Worm (Caenorhabditis elegans) whole organism, L1 larva: Measurements from ENCODE around the gene C23G10.5.

ENCODE experiments used
- C34B4.2 ChIP-seq: sonication (generic microtip); optimal IDR thresholded peaks from 2 replicates; lab custom pipeline; 2017; ENCODE audit warnings: mild to moderate bottlenecking, missing genetic modification characterization, missing compliant biosample characterization
- F16B12.6 ChIP-seq: fragments of 150-350 bp; optimal IDR thresholded peaks from 2 replicates; lab custom pipeline; 2014; ENCODE audit warnings: missing biosample characterization, missing genetic modification characterization
- aha-1 ChIP-seq: fragments of 150-350 bp; optimal IDR thresholded peaks from 2 replicates; lab custom pipeline; 2014; ENCODE audit warnings: missing biosample characterization, missing genetic modification characterization
- aly-2 ChIP-seq: fragments of 150-350 bp; optimal IDR thresholded peaks from 2 replicates; lab custom pipeline; 2014; ENCODE audit warnings: missing biosample characterization, missing genetic modification characterization
- ama-1 ChIP-seq: fragments of 150-350 bp; optimal IDR thresholded peaks from 2 replicates; lab custom pipeline; 2014
- ceh-63 ChIP-seq: fragments of 200-800 bp; sonication (Bioruptor generic); optimal IDR thresholded peaks from 2 replicates; lab custom pipeline; 2018; ENCODE audit warnings: mild to moderate bottlenecking, missing genetic modification characterization, missing compliant biosample characterization
- ceh-8 ChIP-seq: fragments of 200-800 bp; sonication (Bioruptor generic); optimal IDR thresholded peaks from 2 replicates; lab custom pipeline; 2018; ENCODE audit warnings: mild to moderate bottlenecking, missing genetic modification characterization, moderate library complexity, missing compliant biosample characterization
- ceh-88 ChIP-seq: fragments of 200-800 bp; sonication (Bioruptor generic); IDR thresholded peaks from 2 replicates; pipeline ENCODE4 v1.3.6; 2022; ENCODE audit warnings: missing genetic modification characterization, missing compliant biosample characterization
- ces-1 ChIP-seq: fragments of 150-350 bp; optimal IDR thresholded peaks from 2 replicates; lab custom pipeline; 2014; ENCODE audit warnings: missing biosample characterization, missing genetic modification reagents, missing genetic modification characterization
- dpl-1 ChIP-seq, 3 experiments: fragments of 150-350 bp in 2 of 3; sonication (generic microtip) in 1 of 3; optimal IDR thresholded peaks; 2 replicates each; lab custom pipeline; 2014 to 2017; ENCODE audit warnings: missing biosample characterization in 3 of 3, missing genetic modification characterization in 3 of 3, missing genetic modification reagents in 3 of 3
- egl-13 ChIP-seq: sonication (generic microtip); optimal IDR thresholded peaks from 2 replicates; lab custom pipeline; 2016; ENCODE audit warnings: missing genotype, missing genetic modification reagents, missing genetic modification characterization, missing compliant biosample characterization
- elt-2 ChIP-seq: sonication (generic microtip); optimal IDR thresholded peaks from 2 replicates; lab custom pipeline; 2016; ENCODE audit warnings: missing genetic modification characterization, mild to moderate bottlenecking, inconsistent platforms, missing compliant biosample characterization, missing genetic modification reagents
- fkh-10 ChIP-seq: sonication (generic microtip); optimal IDR thresholded peaks from 2 replicates; lab custom pipeline; 2017; ENCODE audit warnings: missing biosample characterization, missing genetic modification reagents, missing genetic modification characterization
- isw-1 ChIP-seq: fragments of 200-800 bp; sonication (Bioruptor generic); IDR thresholded peaks from 2 replicates; pipeline ENCODE4 v1.3.6; 2022; ENCODE audit warnings: missing genetic modification characterization, missing compliant biosample characterization
- lin-14 ChIP-seq: fragments of 200-800 bp; sonication (Bioruptor generic); optimal IDR thresholded peaks from 2 replicates; lab custom pipeline; 2018; ENCODE audit warnings: mild to moderate bottlenecking, missing genetic modification characterization, moderate library complexity, missing compliant biosample characterization
- mab-9 ChIP-seq: fragments of 200-800 bp; sonication (Bioruptor generic); IDR thresholded peaks from 2 replicates; pipeline ENCODE4 v1.3.6; 2022; ENCODE audit warnings: missing genetic modification reagents, missing genetic modification characterization, missing compliant biosample characterization
- nhr-11 ChIP-seq: fragments of 150-350 bp; optimal IDR thresholded peaks from 2 replicates; lab custom pipeline; 2014; ENCODE audit warnings: missing biosample characterization, missing genetic modification characterization
- nhr-12 ChIP-seq: sonication (generic microtip); optimal IDR thresholded peaks from 2 replicates; lab custom pipeline; 2017; ENCODE audit warnings: missing biosample characterization, missing genetic modification characterization
- nhr-19 ChIP-seq: fragments of 200-800 bp; sonication (Bioruptor generic); conservative IDR thresholded peaks from 2 replicates; pipeline ENCODE4 v1.3.6; 2022; ENCODE audit warnings: missing genetic modification characterization, missing compliant biosample characterization
- nhr-20 ChIP-seq: sonication (generic microtip); optimal IDR thresholded peaks from 2 replicates; lab custom pipeline; 2016; ENCODE audit warnings: mild to moderate bottlenecking, missing genetic modification characterization, missing compliant biosample characterization
- nhr-237 ChIP-seq: fragments of 150-350 bp; optimal IDR thresholded peaks from 2 replicates; lab custom pipeline; 2014; ENCODE audit warnings: missing biosample characterization, missing genetic modification characterization
- nhr-71 ChIP-seq: sonication (generic microtip); optimal IDR thresholded peaks from 2 replicates; lab custom pipeline; 2016; ENCODE audit warnings: mild to moderate bottlenecking, missing genetic modification characterization, moderate library complexity, missing compliant biosample characterization
- nhr-76 ChIP-seq: sonication (generic microtip); optimal IDR thresholded peaks from 2 replicates; lab custom pipeline; 2017; ENCODE audit warnings: missing biosample characterization, missing genetic modification characterization
- pax-3 ChIP-seq: fragments of 200-800 bp; sonication (Bioruptor generic); optimal IDR thresholded peaks from 2 replicates; lab custom pipeline; 2018; ENCODE audit warnings: mild to moderate bottlenecking, missing genetic modification characterization, moderate library complexity, missing compliant biosample characterization
- skn-1 ChIP-seq: fragments of 150-350 bp; optimal IDR thresholded peaks from 2 replicates; lab custom pipeline; 2014; ENCODE audit warnings: missing biosample characterization, missing genetic modification characterization
- snpc-4 ChIP-seq: fragments of 150-350 bp; optimal IDR thresholded peaks from 2 replicates; lab custom pipeline; 2014; ENCODE audit warnings: missing biosample characterization, missing genetic modification characterization
- swsn-7 ChIP-seq: sonication (generic microtip); optimal IDR thresholded peaks from 2 replicates; lab custom pipeline; 2016; ENCODE audit warnings: missing genetic modification characterization, missing compliant biosample characterization
- unc-30 ChIP-seq: sonication (generic microtip); optimal IDR thresholded peaks from 2 replicates; lab custom pipeline; 2017; ENCODE audit warnings: missing biosample characterization, missing genetic modification characterization
- unc-98 ChIP-seq: fragments of 200-800 bp; sonication (Bioruptor generic); IDR thresholded peaks from 2 replicates; pipeline ENCODE4 v1.3.6; 2022; ENCODE audit warnings: missing genetic modification characterization, missing compliant biosample characterization
- xbp-1 ChIP-seq: sonication (generic microtip); optimal IDR thresholded peaks from 2 replicates; lab custom pipeline; 2016; ENCODE audit warnings: missing genetic modification characterization, missing compliant biosample characterization
- zip-4 ChIP-seq: fragments of 200-800 bp; sonication (Bioruptor generic); optimal IDR thresholded peaks from 2 replicates; lab custom pipeline; 2018; ENCODE audit warnings: mild to moderate bottlenecking, missing genetic modification characterization, moderate library complexity, missing compliant biosample characterization
- ztf-11 ChIP-seq, 2 experiments: sonication (generic microtip); optimal IDR thresholded peaks; 2 replicates each; lab custom pipeline; 2016 to 2017; ENCODE audit warnings: missing genetic modification characterization in 2 of 2, missing biosample characterization in 1 of 2, missing compliant biosample characterization in 1 of 2
- ztf-4 ChIP-seq: fragments of 150-350 bp; optimal IDR thresholded peaks from 2 replicates; lab custom pipeline; 2014; ENCODE audit warnings: missing biosample characterization, missing genetic modification characterization

The C23G10.5 gene

ce11 chrIII:6173020-6173597 is 17.8 kb upstream of the C23G10.5 start, which contains the start of the genes abcf-3 and F42A10.5 (continued):
- peak; percentile 20 for TF ChIP-seq egl-13 (tag; lab: Kevin White, UChicago)
- peak; percentile 61 for TF ChIP-seq xbp-1 (tag; lab: Kevin White, UChicago)
- TF ChIP-seq aly-2 = peak; percentile 23
- TF ChIP-seq nhr-20 (tag; lab: Kevin White, UChicago) = peak; percentile 71
- peak; percentile 5 for TF ChIP-seq nhr-11 (tag; lab: Kevin White, UChicago)
- peak in 1 of 2 experiments; percentile 32 for TF ChIP-seq ztf-11 (tag; optimal IDR thresholded peaks at IDR 0.05; lab: Kevin White, UChicago)
- peak; percentile 73 to 77 (median 76) for TF ChIP-seq dpl-1 (GFP tag; optimal IDR thresholded peaks at IDR 0.05; lab: Kevin White, UChicago)
- peak; percentile 30 for TF ChIP-seq ztf-4 (tag; lab: Kevin White, UChicago)
- TF ChIP-seq nhr-76 (tag; lab: Kevin White, UChicago) = no peak
- no peak for TF ChIP-seq snpc-4 (tag; lab: Kevin White, UChicago)
- peak; percentile 21 for TF ChIP-seq zip-4
- peak; percentile 61 for TF ChIP-seq isw-1 (GFP tag; lab: Robert Waterston, UW)

DNA sequence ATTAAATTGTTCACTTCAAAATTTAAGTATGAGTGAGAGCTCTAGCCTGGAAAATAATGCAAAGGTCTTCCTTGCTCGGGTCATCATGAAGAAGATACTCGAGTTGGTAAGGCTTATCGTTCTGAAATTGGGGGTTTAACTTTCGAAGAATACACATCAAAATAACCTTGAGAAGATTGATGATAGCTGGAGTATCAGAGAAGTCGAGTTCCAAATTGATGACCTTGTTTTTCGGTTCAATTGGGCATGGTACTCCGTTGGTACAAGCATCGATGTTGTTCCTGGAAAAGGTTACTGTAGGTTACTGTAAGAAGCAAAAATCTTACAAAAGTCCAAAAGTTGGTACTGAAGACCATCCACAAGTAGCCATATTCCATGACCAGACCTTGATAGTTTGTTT is 14.7 kb upstream of the C23G10.5 start:
- TF ChIP-seq ceh-8 (GFP tag; lab: Kevin White, UChicago) = no peak
- no peak for TF ChIP-seq aha-1 (tag; lab: Kevin White, UChicago)
- TF ChIP-seq nhr-71 (tag; lab: Kevin White, UChicago) = no peak
- no peak for TF ChIP-seq pax-3
- TF ChIP-seq mab-9 (GFP tag; lab: Robert Waterston, UW) = no peak

DNA sequence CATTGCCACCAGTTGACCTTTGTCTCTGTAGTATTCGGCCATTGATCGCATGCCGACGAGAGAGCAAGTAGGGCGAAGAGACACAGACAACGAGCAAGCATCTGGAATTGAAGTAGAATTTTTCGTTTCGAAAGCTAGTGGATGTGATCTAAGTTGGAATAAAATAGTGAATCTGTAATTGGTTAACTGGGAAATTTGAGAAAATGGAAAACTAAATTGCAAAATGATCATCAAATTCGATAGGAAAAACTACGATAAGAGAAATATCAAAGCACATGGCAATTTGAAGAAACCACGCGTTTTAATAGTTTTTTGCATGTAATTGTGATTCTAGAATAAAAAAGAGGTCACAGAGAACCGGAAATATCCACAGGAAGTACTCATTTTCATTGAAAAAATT is 14.1 kb upstream of the C23G10.5 start, which contains the start of gene F42A10.6:
Gene F42A10.6 (minus strand): TSS at position 101 of the 400 bp plus-strand sequence.
- TF ChIP-seq ceh-88 (GFP tag; lab: Robert Waterston, UW) (no peak), aha-1 (tag; lab: Kevin White, UChicago) (no peak)

DNA sequence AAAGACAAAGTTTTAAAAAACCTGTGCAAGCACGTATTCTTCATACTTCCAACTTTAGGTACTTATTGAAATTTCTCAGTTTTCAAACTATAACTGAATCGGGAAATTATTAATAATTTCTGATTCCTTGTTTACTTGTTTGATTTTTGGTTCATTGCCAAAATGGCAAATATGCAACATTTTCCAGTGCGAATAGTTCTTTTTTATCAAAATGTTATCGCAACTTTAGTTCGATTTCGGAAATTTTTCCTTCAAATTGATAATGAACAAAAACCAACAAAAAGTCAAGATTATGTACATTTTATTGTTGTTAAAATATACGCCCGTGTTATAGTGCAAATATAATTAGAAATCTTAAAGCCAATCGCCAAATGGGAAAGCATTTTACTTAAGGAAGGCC is 13.3 kb upstream of the C23G10.5 start:
- TF ChIP-seq nhr-19 (GFP tag; lab: Robert Waterston, UW) (no peak), elt-2 (tag; lab: Kevin White, UChicago) (peak; percentile 33)

- TF ChIP-seq nhr-237 (tag; lab: Kevin White, UChicago) = no peak
- no peak for TF ChIP-seq snpc-4 (tag; lab: Kevin White, UChicago)
- TF ChIP-seq skn-1 (tag; lab: Kevin White, UChicago) = no peak
- no peak for TF ChIP-seq xbp-1 (tag; lab: Kevin White, UChicago)
- no peak for TF ChIP-seq unc-30 (tag; lab: Kevin White, UChicago)
- no peak for TF ChIP-seq ama-1 (lab: Kevin White, UChicago)
- no peak for TF ChIP-seq swsn-7 (tag; lab: Kevin White, UChicago)
- no peak for TF ChIP-seq nhr-71 (tag; lab: Kevin White, UChicago)
- no peak for TF ChIP-seq ceh-63 (GFP tag; lab: Kevin White, UChicago)
- TF ChIP-seq C34B4.2 (tag; lab: Kevin White, UChicago) = no peak
- TF ChIP-seq unc-98 (GFP tag; lab: Robert Waterston, UW) = no peak
- TF ChIP-seq elt-2 (tag; lab: Kevin White, UChicago) = no peak
- TF ChIP-seq lin-14 (GFP tag; lab: Kevin White, UChicago) = no peak
- TF ChIP-seq F16B12.6 (tag; lab: Kevin White, UChicago) = no peak
- no peak for TF ChIP-seq isw-1 (GFP tag; lab: Robert Waterston, UW)
- TF ChIP-seq ces-1 (GFP tag; lab: Kevin White, UChicago) = no peak
- no peak for TF ChIP-seq fkh-10 (GFP tag; lab: Kevin White, UChicago)
- TF ChIP-seq nhr-12 (tag; lab: Kevin White, UChicago) = no peak
- TF ChIP-seq, all 84 proteins: peak for 0
These were observed 12.3 kb upstream of the C23G10.5 start, which contains the start of gene F42A10.7 for ce11 chrIII:6178586-6178985. Gene F42A10.7, minus strand, starts transcription at chrIII:6178686.
